Fruit fly (Drosophila melanogaster) whole organism, embryonic: ENCODE data around the gene CG1024.
A peak's percentile ranks its signal among the peaks of the same experiment; 100 is the strongest.

Source experiments
- Asciz ChIP-seq: fragments of 200-800 bp; sonication (Bioruptor generic); optimal IDR thresholded peaks from 2 replicates; lab custom pipeline; 2017; ENCODE audit warnings: missing biosample characterization, mild to moderate bottlenecking, missing genetic modification characterization, missing genetic modification reagents
- Atf3 ChIP-seq: fragments of 200-800 bp; sonication (Bioruptor generic); optimal IDR thresholded peaks from 3 replicates; lab custom pipeline; 2016; ENCODE audit warnings: missing biosample characterization, missing genetic modification characterization
- CG10274 ChIP-seq: fragments of 200-800 bp; sonication (Bioruptor generic); optimal IDR thresholded peaks from 3 replicates; lab custom pipeline; 2017; ENCODE audit warnings: missing biosample characterization, mild to moderate bottlenecking, missing genetic modification characterization
- CG10654 ChIP-seq: fragments of 200-800 bp; sonication (Bioruptor generic); optimal IDR thresholded peaks from 2 replicates; lab custom pipeline; 2016; ENCODE audit warnings: missing biosample characterization, missing genetic modification characterization
- CG12744 ChIP-seq: fragments of 200-800 bp; sonication (Bioruptor generic); optimal IDR thresholded peaks from 2 replicates; lab custom pipeline; 2016; ENCODE audit warnings: missing biosample characterization, missing genetic modification characterization
- CG12769 ChIP-seq: fragments of 200-800 bp; sonication (Bioruptor generic); optimal IDR thresholded peaks from 2 replicates; lab custom pipeline; 2019; ENCODE audit warnings: missing biosample characterization, mild to moderate bottlenecking, missing genetic modification characterization, moderate library complexity
- CG14050 ChIP-seq: fragments of 200-800 bp; sonication (Bioruptor generic); IDR thresholded peaks from 3 replicates; pipeline ENCODE4 v1.3.6; 2022; ENCODE audit warnings: missing biosample characterization, missing genetic modification characterization
- CG15601 ChIP-seq: fragments of 200-800 bp; sonication (Bioruptor generic); optimal IDR thresholded peaks from 3 replicates; lab custom pipeline; 2019; ENCODE audit warnings: missing biosample characterization, mild to moderate bottlenecking, missing genetic modification characterization, moderate library complexity
- CG15696 ChIP-seq: fragments of 200-800 bp; sonication (Bioruptor generic); optimal IDR thresholded peaks from 2 replicates; lab custom pipeline; 2019; ENCODE audit warnings: missing biosample characterization, mild to moderate bottlenecking, missing genetic modification characterization, moderate library complexity
- CG16863 ChIP-seq: fragments of 200-800 bp; sonication (Bioruptor generic); optimal IDR thresholded peaks from 3 replicates; lab custom pipeline; 2016; ENCODE audit warnings: missing biosample characterization, missing genetic modification characterization
- CG17328 ChIP-seq: fragments of 200-800 bp; sonication (Bioruptor generic); IDR thresholded peaks from 2 replicates; pipeline ENCODE4 v1.3.6; 2022; ENCODE audit warnings: missing biosample characterization, missing genetic modification characterization
- CG17912 ChIP-seq: fragments of 200-800 bp; sonication (Bioruptor generic); optimal IDR thresholded peaks from 2 replicates; lab custom pipeline; 2018; ENCODE audit warnings: missing biosample characterization, mild to moderate bottlenecking, missing genetic modification characterization
- CG18262 ChIP-seq: fragments of 200-800 bp; optimal IDR thresholded peaks from 3 replicates; lab custom pipeline; 2019; ENCODE audit warnings: missing biosample characterization, mild to moderate bottlenecking, missing genetic modification characterization, moderate library complexity
- CG32767 ChIP-seq: fragments of 200-800 bp; sonication (Bioruptor generic); IDR thresholded peaks from 2 replicates; pipeline ENCODE4 v1.3.6; 2022; ENCODE audit warnings: missing biosample characterization, missing genetic modification characterization
- CG3838 ChIP-seq: fragments of 200-800 bp; sonication (Bioruptor generic); optimal IDR thresholded peaks from 3 replicates; lab custom pipeline; 2016; ENCODE audit warnings: missing biosample characterization, missing genetic modification characterization
- CG3847 ChIP-seq: fragments of 200-800 bp; sonication (Bioruptor generic); IDR thresholded peaks from 2 replicates; pipeline ENCODE4 v1.3.6; 2022; ENCODE audit warnings: missing biosample characterization, missing genetic modification characterization
- CG6175 ChIP-seq: fragments of 200-800 bp; sonication (Bioruptor generic); IDR thresholded peaks from 3 replicates; pipeline ENCODE4 v1.3.6; 2022; ENCODE audit warnings: missing biosample characterization, missing genetic modification characterization
- CG6254 ChIP-seq: fragments of 200-800 bp; sonication (Bioruptor generic); optimal IDR thresholded peaks from 3 replicates; lab custom pipeline; 2017; ENCODE audit warnings: mild to moderate bottlenecking, missing biosample characterization, missing genetic modification reagents, missing genetic modification characterization
- CG7372 ChIP-seq: fragments of 200-800 bp; sonication (Bioruptor generic); IDR thresholded peaks from 2 replicates; pipeline ENCODE4 v1.3.6; 2022; ENCODE audit warnings: missing biosample characterization, missing genetic modification characterization
- CG8089 ChIP-seq: fragments of 200-800 bp; sonication (Bioruptor generic); optimal IDR thresholded peaks from 3 replicates; lab custom pipeline; 2016; ENCODE audit warnings: missing biosample characterization, missing genetic modification characterization
- D19A ChIP-seq: fragments of 200-800 bp; optimal IDR thresholded peaks from 3 replicates; lab custom pipeline; 2019; ENCODE audit warnings: missing biosample characterization, mild to moderate bottlenecking, missing genetic modification characterization, moderate library complexity
- GATAe ChIP-seq: fragments of 200-800 bp; sonication (Bioruptor generic); conservative IDR thresholded peaks from 2 replicates; pipeline ENCODE4 v1.3.6; 2022; ENCODE audit warnings: missing biosample characterization, missing genetic modification characterization
- HmgD ChIP-seq: fragments of 200-800 bp; sonication (Bioruptor generic); optimal IDR thresholded peaks from 3 replicates; lab custom pipeline; 2016; ENCODE audit warnings: missing biosample characterization, missing genetic modification characterization
- Hr39 ChIP-seq: fragments of >200 bp; optimal IDR thresholded peaks from 2 replicates; lab custom pipeline; 2017
- Hr78 ChIP-seq, 2 experiments: fragments of 200-800 bp in 1 of 2; fragments of >200 bp in 1 of 2; sonication (Bioruptor generic) in 1 of 2; optimal IDR thresholded peaks; 2 replicates each; lab custom pipeline; 2017 to 2019; ENCODE audit warnings: missing biosample characterization in 2 of 2, missing genetic modification characterization in 2 of 2, mild to moderate bottlenecking in 1 of 2, moderate library complexity in 1 of 2
- NC2α ChIP-seq: fragments of 200-800 bp; sonication (Bioruptor generic); optimal IDR thresholded peaks from 2 replicates; lab custom pipeline; 2016; ENCODE audit warnings: missing biosample characterization, missing genetic modification characterization
- NK7.1 ChIP-seq: fragments of 200-800 bp; sonication (Bioruptor generic); optimal IDR thresholded peaks from 3 replicates; lab custom pipeline; 2016; ENCODE audit warnings: missing biosample characterization, missing genetic modification characterization
- PHDP ChIP-seq: fragments of 200-800 bp; sonication (Bioruptor generic); optimal IDR thresholded peaks from 3 replicates; lab custom pipeline; 2018; ENCODE audit warnings: missing biosample characterization, mild to moderate bottlenecking, missing genetic modification characterization, moderate library complexity
- Spps ChIP-seq: fragments of 200-800 bp; sonication (Bioruptor generic); optimal IDR thresholded peaks from 2 replicates; lab custom pipeline; 2018; ENCODE audit warnings: missing biosample characterization, mild to moderate bottlenecking, missing genetic modification characterization
- Stat92E ChIP-seq, 3 experiments: fragments of >200 bp in 2 of 3; fragments of 200-800 bp in 1 of 3; sonication (Bioruptor generic) in 1 of 3; optimal IDR thresholded peaks; 2 replicates each; lab custom pipeline; 2017 to 2019; ENCODE audit warnings: missing biosample characterization in 3 of 3, missing genetic modification characterization in 3 of 3, mild to moderate bottlenecking in 1 of 3, moderate library complexity in 1 of 3
- Vsx1 ChIP-seq: fragments of 200-800 bp; sonication (Bioruptor generic); optimal IDR thresholded peaks from 2 replicates; lab custom pipeline; 2017; ENCODE audit warnings: missing biosample characterization, mild to moderate bottlenecking, missing genetic modification characterization, missing genetic modification reagents
- ab ChIP-seq: fragments of 200-800 bp; sonication (Bioruptor generic); optimal IDR thresholded peaks from 2 replicates; lab custom pipeline; 2016; ENCODE audit warnings: missing biosample characterization, missing genetic modification characterization
- cad ChIP-seq: fragments of >200 bp; optimal IDR thresholded peaks from 2 replicates; lab custom pipeline; 2017; ENCODE audit warnings: missing biosample characterization, missing genetic modification characterization
- chinmo ChIP-seq: fragments of 200-800 bp; sonication (Bioruptor generic); IDR thresholded peaks from 4 replicates; pipeline ENCODE4 v1.3.6; 2022; ENCODE audit warnings: missing biosample characterization, missing genetic modification characterization; ENCODE audit not compliant: partially characterized antibody
- crc ChIP-seq: fragments of 200-800 bp; sonication (Bioruptor generic); optimal IDR thresholded peaks from 2 replicates; lab custom pipeline; 2016; ENCODE audit warnings: missing biosample characterization, missing genetic modification characterization
- crol ChIP-seq: fragments of 200-800 bp; sonication (Bioruptor generic); IDR thresholded peaks from 2 replicates; pipeline ENCODE4 v1.3.6; 2022; ENCODE audit warnings: missing biosample characterization, missing genetic modification characterization
- dimm ChIP-seq: fragments of 200-800 bp; sonication (Bioruptor generic); IDR thresholded peaks from 2 replicates; pipeline ENCODE4 v1.3.6; 2022; ENCODE audit warnings: missing biosample characterization, missing genetic modification characterization
- disco-r ChIP-seq: fragments of 200-800 bp; sonication (Bioruptor generic); optimal IDR thresholded peaks from 2 replicates; lab custom pipeline; 2016; ENCODE audit warnings: missing biosample characterization, missing genetic modification characterization
- ftz-f1 ChIP-seq: fragments of 200-800 bp; sonication (Bioruptor generic); optimal IDR thresholded peaks from 2 replicates; lab custom pipeline; 2016; ENCODE audit warnings: missing biosample characterization, missing genetic modification characterization
- grau ChIP-seq: fragments of 200-800 bp; optimal IDR thresholded peaks from 3 replicates; lab custom pipeline; 2019; ENCODE audit warnings: missing biosample characterization, mild to moderate bottlenecking, missing genetic modification characterization, moderate library complexity
- gro ChIP-seq: fragments of 200-800 bp; sonication (Bioruptor generic); optimal IDR thresholded peaks from 2 replicates; lab custom pipeline; 2016; ENCODE audit warnings: missing biosample characterization, missing genetic modification characterization
- hth ChIP-seq: fragments of >200 bp; optimal IDR thresholded peaks from 2 replicates; lab custom pipeline; 2017; ENCODE audit warnings: inconsistent platforms
- insv ChIP-seq, 2 experiments: fragments of 200-800 bp; sonication (Bioruptor generic); optimal IDR thresholded peaks; 3 replicates each; lab custom pipeline; 2016 to 2018; ENCODE audit warnings: missing biosample characterization in 2 of 2, missing genetic modification characterization in 2 of 2
- pita ChIP-seq: fragments of 200-800 bp; sonication (Bioruptor generic); optimal IDR thresholded peaks from 2 replicates; lab custom pipeline; 2017; ENCODE audit warnings: missing biosample characterization, mild to moderate bottlenecking, missing genetic modification characterization
- run ChIP-seq: fragments of 200-800 bp; sonication (Bioruptor generic); optimal IDR thresholded peaks from 3 replicates; lab custom pipeline; 2018; ENCODE audit warnings: missing biosample characterization, mild to moderate bottlenecking, missing genetic modification characterization
- sens ChIP-seq: fragments of 200-800 bp; sonication (Bioruptor generic); peaks from one replicate; lab custom pipeline; 2016; ENCODE audit warnings: missing biosample characterization, missing genetic modification characterization
- sima ChIP-seq: fragments of 200-800 bp; sonication (Bioruptor generic); optimal IDR thresholded peaks from 2 replicates; lab custom pipeline; 2016; ENCODE audit warnings: missing biosample characterization, missing genetic modification characterization
- ssp ChIP-seq: fragments of 200-800 bp; sonication (Bioruptor generic); IDR thresholded peaks from 2 replicates; pipeline ENCODE4 v1.3.6; 2022; ENCODE audit warnings: missing biosample characterization, missing genetic modification characterization
- tgo ChIP-seq: fragments of 200-800 bp; sonication (Bioruptor generic); IDR thresholded peaks from 3 replicates; pipeline ENCODE4 v1.3.6; 2022; ENCODE audit warnings: missing biosample characterization, missing genetic modification characterization
- vfl ChIP-seq: fragments of 200-800 bp; sonication (Bioruptor generic); optimal IDR thresholded peaks from 2 replicates; lab custom pipeline; 2016; ENCODE audit warnings: missing biosample characterization, missing genetic modification characterization
- wek ChIP-seq: fragments of 200-800 bp; sonication (Bioruptor generic); optimal IDR thresholded peaks from 3 replicates; lab custom pipeline; 2018; ENCODE audit warnings: missing biosample characterization, mild to moderate bottlenecking, missing genetic modification characterization, moderate library complexity
- zfh2 ChIP-seq: fragments of 200-800 bp; sonication (Bioruptor generic); optimal IDR thresholded peaks from 2 replicates; lab custom pipeline; 2016; ENCODE audit warnings: missing biosample characterization, missing genetic modification characterization

The CG1024 gene

DNA sequence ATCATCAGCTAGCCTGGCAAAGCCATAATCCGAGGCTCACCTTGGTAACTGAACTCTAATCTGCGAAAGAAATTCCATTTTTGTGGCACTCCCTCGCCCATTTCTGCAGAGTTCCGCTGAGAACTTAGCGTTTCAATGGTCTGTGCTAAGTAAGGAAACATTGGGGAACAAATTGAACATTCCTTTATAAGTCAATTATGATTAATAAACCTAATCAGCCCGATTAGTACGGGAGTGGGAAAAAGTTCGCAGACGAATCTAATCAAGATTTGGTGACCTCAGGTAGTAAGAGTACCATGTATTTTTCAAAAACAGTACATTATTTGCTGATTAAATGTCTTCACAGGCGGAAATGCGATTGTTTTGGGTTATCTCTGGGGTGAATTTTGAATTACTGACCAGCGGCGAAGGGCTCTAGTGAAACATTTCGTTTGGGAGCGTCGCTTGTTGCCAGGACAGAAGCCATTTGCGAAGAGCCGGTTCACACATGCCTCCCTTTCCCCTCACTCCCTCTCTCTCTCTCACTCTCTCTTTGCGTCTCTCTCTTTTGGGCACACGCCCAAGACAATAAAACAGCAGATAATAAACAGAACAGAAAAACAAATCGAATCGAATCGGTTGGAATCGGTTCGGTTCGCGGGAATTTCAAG, 22.5 kb upstream of the CG1024 start (continued):
- TF ChIP-seq gro (GFP tag; lab: Kevin White, UChicago), result peak; percentile 28
- no peak for TF ChIP-seq Atf3 (GFP tag; lab: Kevin White, UChicago)
- no peak for TF ChIP-seq CG17912 (GFP tag; lab: Kevin White, UChicago)
- TF ChIP-seq crc (GFP tag; lab: Kevin White, UChicago), result no peak
- TF ChIP-seq CG12744 (GFP tag; lab: Kevin White, UChicago), result no peak
- no peak for TF ChIP-seq ssp (GFP tag; lab: Robert Waterston, UW)
- TF ChIP-seq NC2α (GFP tag; lab: Kevin White, UChicago), result no peak
- no peak for TF ChIP-seq Hr39 (lab: Kevin White, UChicago)
- TF ChIP-seq ftz-f1 (GFP tag; lab: Kevin White, UChicago), result no peak
- TF ChIP-seq Asciz (GFP tag; lab: Kevin White, UChicago), result no peak
- no peak for TF ChIP-seq D19A
- TF ChIP-seq tgo (GFP tag; lab: Robert Waterston, UW), result no peak
- no peak for TF ChIP-seq CG10274 (GFP tag; lab: Kevin White, UChicago)
- no peak for TF ChIP-seq CG15601 (tag; lab: Kevin White, UChicago)
- no peak for TF ChIP-seq CG10654 (GFP tag; lab: Kevin White, UChicago)
- TF ChIP-seq crol (GFP tag; lab: Robert Waterston, UW), result peak; percentile 85
- peak in 1 of 2 experiments; percentile 33 for TF ChIP-seq Hr78 (GFP tag; optimal IDR thresholded peaks at IDR 0.05; lab: Kevin White, UChicago)
- TF ChIP-seq hth (lab: Kevin White, UChicago), result no peak
- TF ChIP-seq CG32767 (GFP tag; lab: Robert Waterston, UW), result no peak
- TF ChIP-seq HmgD (GFP tag; lab: Kevin White, UChicago), result no peak
- no peak for TF ChIP-seq run (tag; lab: Kevin White, UChicago)
- no peak for TF ChIP-seq dimm (GFP tag; lab: Robert Waterston, UW)
- TF ChIP-seq CG3838 (GFP tag; lab: Kevin White, UChicago), result no peak
- TF ChIP-seq disco-r, result no peak
- TF ChIP-seq CG18262 (tag; lab: Kevin White, UChicago), result no peak
- no peak for TF ChIP-seq CG16863
- TF ChIP-seq CG8089 (GFP tag; lab: Kevin White, UChicago), result no peak
- TF ChIP-seq GATAe (GFP tag; lab: Robert Waterston, UW), result 0 out of 2 replicates have a peak, but pooled peaks have one; percentile 37
- no peak for TF ChIP-seq Spps (tag; lab: Kevin White, UChicago)
- no peak for TF ChIP-seq vfl (GFP tag; lab: Kevin White, UChicago)
- TF ChIP-seq CG17328 (GFP tag; lab: Robert Waterston, UW), result no peak
- TF ChIP-seq CG7372 (GFP tag; lab: Robert Waterston, UW), result no peak
- no peak for TF ChIP-seq zfh2 (GFP tag; lab: Kevin White, UChicago)
- no peak for TF ChIP-seq wek (GFP tag; lab: Kevin White, UChicago)
- no peak for TF ChIP-seq ab (GFP tag; lab: Kevin White, UChicago)
- TF ChIP-seq Vsx1 (GFP tag; lab: Kevin White, UChicago), result peak; percentile 37
- TF ChIP-seq CG12769 (tag; lab: Kevin White, UChicago), result peak; percentile 22
- peak; percentile 58 for TF ChIP-seq sens (GFP tag; lab: Kevin White, UChicago)
- no peak for TF ChIP-seq CG14050 (GFP tag; lab: Robert Waterston, UW)
- TF ChIP-seq Stat92E (GFP tag; optimal IDR thresholded peaks at IDR 0.05; lab: Kevin White, UChicago), result no peak
- TF ChIP-seq grau, result no peak
- TF ChIP-seq chinmo, result 0 out of 4 replicates have a peak, but pooled peaks have one; percentile 69
- TF ChIP-seq CG6254, result no peak
- no peak for TF ChIP-seq CG6175 (GFP tag; lab: Robert Waterston, UW)
- TF ChIP-seq CG3847 (GFP tag; lab: Robert Waterston, UW), result no peak
- TF ChIP-seq pita (GFP tag; lab: Kevin White, UChicago), result no peak
- TF ChIP-seq NK7.1 (GFP tag; lab: Kevin White, UChicago), result no peak
- no peak for TF ChIP-seq CG15696 (tag; lab: Kevin White, UChicago)
- no peak for TF ChIP-seq sima (GFP tag; lab: Kevin White, UChicago)
- TF ChIP-seq PHDP, result no peak
- TF ChIP-seq cad (GFP tag; lab: Kevin White, UChicago), result peak; percentile 45
- no peak for TF ChIP-seq insv (GFP tag; optimal IDR thresholded peaks at IDR 0.05; lab: Kevin White, UChicago)
